Worm (Caenorhabditis elegans) whole organism, late embryonic: ENCODE data around the gene Y34B4A.2.

Experiments
- K09A11.1 ChIP-seq: sonication (generic microtip); optimal IDR thresholded peaks from 2 replicates; lab custom pipeline; 2017; ENCODE audit warnings: antibody characterized with exemption, mild to moderate bottlenecking, missing genetic modification characterization, missing compliant biosample characterization; ENCODE audit not compliant: insufficient read depth
- T23F11.4 ChIP-seq: fragments of 200-800 bp; sonication (Bioruptor generic); optimal IDR thresholded peaks from 2 replicates; lab custom pipeline; 2018; ENCODE audit warnings: mild to moderate bottlenecking, missing genetic modification characterization, missing compliant biosample characterization
- Y22D7AL.16 ChIP-seq: sonication (generic microtip); optimal IDR thresholded peaks from 2 replicates; lab custom pipeline; 2016; ENCODE audit warnings: missing genetic modification characterization, missing compliant biosample characterization
- ama-1 ChIP-seq: fragments of 150-350 bp; optimal IDR thresholded peaks from 2 replicates; lab custom pipeline; 2014
- ceh-18 ChIP-seq: sonication (generic microtip); optimal IDR thresholded peaks from 2 replicates; lab custom pipeline; 2016; ENCODE audit warnings: missing genetic modification characterization, missing compliant biosample characterization
- ceh-19 ChIP-seq: fragments of 200-800 bp; sonication (Bioruptor generic); optimal IDR thresholded peaks from 2 replicates; lab custom pipeline; 2018; ENCODE audit warnings: mild to moderate bottlenecking, missing genetic modification characterization, missing compliant biosample characterization
- ceh-2 ChIP-seq: sonication (generic microtip); optimal IDR thresholded peaks from 2 replicates; lab custom pipeline; 2016; ENCODE audit warnings: missing genotype, missing genetic modification characterization, missing compliant biosample characterization
- ceh-24 ChIP-seq: sonication (generic microtip); optimal IDR thresholded peaks from 2 replicates; lab custom pipeline; 2016; ENCODE audit warnings: mild to moderate bottlenecking, missing genetic modification characterization, missing compliant biosample characterization
- ceh-31 ChIP-seq: sonication (generic microtip); optimal IDR thresholded peaks from 2 replicates; lab custom pipeline; 2016; ENCODE audit warnings: missing genetic modification characterization, missing compliant biosample characterization
- ceh-34 ChIP-seq: sonication (generic microtip); optimal IDR thresholded peaks from 2 replicates; lab custom pipeline; 2016; ENCODE audit warnings: mild to moderate bottlenecking, missing genetic modification characterization, missing compliant biosample characterization
- che-1 ChIP-seq: sonication (generic microtip); optimal IDR thresholded peaks from 2 replicates; lab custom pipeline; 2016; ENCODE audit warnings: mild to moderate bottlenecking, missing genetic modification characterization, missing compliant biosample characterization
- dmd-4 ChIP-seq: sonication (generic microtip); optimal IDR thresholded peaks from 2 replicates; lab custom pipeline; 2016; ENCODE audit warnings: borderline replicate concordance, missing genetic modification characterization, missing compliant biosample characterization
- elt-2 ChIP-seq: sonication (generic microtip); optimal IDR thresholded peaks from 2 replicates; lab custom pipeline; 2016; ENCODE audit warnings: missing genetic modification reagents, missing genetic modification characterization, missing compliant biosample characterization
- fax-1 ChIP-seq: sonication (generic microtip); optimal IDR thresholded peaks from 2 replicates; lab custom pipeline; 2016; ENCODE audit warnings: missing genotype, missing genetic modification characterization, missing compliant biosample characterization
- fkh-10 ChIP-seq: fragments of 150-350 bp; optimal IDR thresholded peaks from 2 replicates; lab custom pipeline; 2014; ENCODE audit warnings: missing biosample characterization, missing genetic modification reagents, missing genetic modification characterization
- hlh-15 ChIP-seq: sonication (generic microtip); optimal IDR thresholded peaks from 2 replicates; lab custom pipeline; 2016; ENCODE audit warnings: missing genetic modification characterization, missing compliant biosample characterization
- hlh-30 ChIP-seq: sonication (generic microtip); optimal IDR thresholded peaks from 2 replicates; lab custom pipeline; 2017; ENCODE audit warnings: antibody characterized with exemption, missing genetic modification characterization, missing compliant biosample characterization; ENCODE audit not compliant: insufficient read depth
- hlh-6 ChIP-seq: sonication (generic microtip); optimal IDR thresholded peaks from 2 replicates; lab custom pipeline; 2016; ENCODE audit warnings: missing genotype, missing genetic modification characterization, missing compliant biosample characterization
- hlh-8 ChIP-seq: sonication (generic microtip); optimal IDR thresholded peaks from 2 replicates; lab custom pipeline; 2016; ENCODE audit warnings: missing genotype, missing genetic modification characterization, missing compliant biosample characterization
- lim-6 ChIP-seq: sonication (generic microtip); optimal IDR thresholded peaks from 2 replicates; lab custom pipeline; 2016; ENCODE audit warnings: missing genetic modification characterization, missing compliant biosample characterization
- lin-11 ChIP-seq: fragments of 200-800 bp; sonication (Bioruptor generic); optimal IDR thresholded peaks from 2 replicates; lab custom pipeline; 2018; ENCODE audit warnings: mild to moderate bottlenecking, missing genetic modification characterization, missing compliant biosample characterization
- madf-2 ChIP-seq: sonication (generic microtip); optimal IDR thresholded peaks from 2 replicates; lab custom pipeline; 2017; ENCODE audit warnings: missing genetic modification characterization, missing compliant biosample characterization
- nfya-1 ChIP-seq: sonication (generic microtip); optimal IDR thresholded peaks from 2 replicates; lab custom pipeline; 2017; ENCODE audit warnings: missing genetic modification characterization, mild to moderate bottlenecking, missing compliant biosample characterization, antibody characterized with exemption, moderate library complexity
- nhr-11 ChIP-seq: fragments of 150-350 bp; optimal IDR thresholded peaks from 2 replicates; lab custom pipeline; 2014; ENCODE audit warnings: missing biosample characterization, missing genetic modification characterization
- nhr-232 ChIP-seq: sonication (generic microtip); optimal IDR thresholded peaks from 2 replicates; lab custom pipeline; 2016; ENCODE audit warnings: missing genetic modification characterization, missing compliant biosample characterization
- pag-3 ChIP-seq: sonication (generic microtip); optimal IDR thresholded peaks from 2 replicates; lab custom pipeline; 2016; ENCODE audit warnings: missing compliant biosample characterization, missing genetic modification characterization, borderline replicate concordance
- pqm-1 ChIP-seq: sonication (generic microtip); optimal IDR thresholded peaks from 2 replicates; lab custom pipeline; 2016; ENCODE audit warnings: missing genetic modification characterization, missing compliant biosample characterization
- pros-1 ChIP-seq: fragments of 150-350 bp; optimal IDR thresholded peaks from 2 replicates; lab custom pipeline; 2014; ENCODE audit warnings: missing biosample characterization, missing genetic modification reagents, missing genetic modification characterization
- ref-2 ChIP-seq: sonication (generic microtip); optimal IDR thresholded peaks from 2 replicates; lab custom pipeline; 2016; ENCODE audit warnings: missing genetic modification characterization, missing compliant biosample characterization
- rnt-1 ChIP-seq: sonication (generic microtip); optimal IDR thresholded peaks from 2 replicates; lab custom pipeline; 2016; ENCODE audit warnings: missing genetic modification characterization, missing compliant biosample characterization
- sdc-2 ChIP-seq: sonication (generic microtip); optimal IDR thresholded peaks from 2 replicates; lab custom pipeline; 2016; ENCODE audit warnings: missing genotype, missing genetic modification characterization, missing compliant biosample characterization
- sox-2 ChIP-seq: fragments of 200-800 bp; sonication (Bioruptor generic); IDR thresholded peaks from 2 replicates; pipeline ENCODE4 v1.3.6; 2022; ENCODE audit warnings: missing genetic modification reagents, missing genetic modification characterization, missing compliant biosample characterization
- syd-9 ChIP-seq: sonication (generic microtip); optimal IDR thresholded peaks from 2 replicates; lab custom pipeline; 2016; ENCODE audit warnings: mild to moderate bottlenecking, missing genetic modification characterization, moderate library complexity, missing compliant biosample characterization
- tbx-2 ChIP-seq: sonication (generic microtip); optimal IDR thresholded peaks from 2 replicates; lab custom pipeline; 2016; ENCODE audit warnings: missing genetic modification characterization, missing compliant biosample characterization
- ttx-3 ChIP-seq: sonication (generic microtip); optimal IDR thresholded peaks from 2 replicates; lab custom pipeline; 2016; ENCODE audit warnings: missing genetic modification reagents, missing genetic modification characterization, missing compliant biosample characterization
- unc-3 ChIP-seq, 2 experiments: fragments of 200-800 bp in 1 of 2; sonication (Bioruptor generic) in 1 of 2; sonication (generic microtip) in 1 of 2; conservative IDR thresholded peaks in 1 of 2; optimal IDR thresholded peaks in 1 of 2; 2 replicates each; pipeline versions ENCODE4 v1.3.6 to Lab custom; 2016 to 2022; ENCODE audit warnings: missing compliant biosample characterization in 2 of 2, missing genetic modification characterization in 2 of 2, missing genetic modification reagents in 1 of 2
- unc-42 ChIP-seq: sonication (generic microtip); optimal IDR thresholded peaks from 2 replicates; lab custom pipeline; 2016; ENCODE audit warnings: missing genotype, missing genetic modification characterization, missing compliant biosample characterization
- unc-55 ChIP-seq: sonication (generic microtip); optimal IDR thresholded peaks from 2 replicates; lab custom pipeline; 2017; ENCODE audit warnings: missing biosample characterization, missing genetic modification reagents, missing genetic modification characterization
- zip-5 ChIP-seq: sonication (generic microtip); optimal IDR thresholded peaks from 2 replicates; lab custom pipeline; 2016; ENCODE audit warnings: missing genetic modification characterization, missing compliant biosample characterization
- ztf-16 ChIP-seq: sonication (generic microtip); optimal IDR thresholded peaks from 2 replicates; lab custom pipeline; 2017; ENCODE audit warnings: missing genetic modification characterization, missing compliant biosample characterization

Y34B4A.2 gene

DNA sequence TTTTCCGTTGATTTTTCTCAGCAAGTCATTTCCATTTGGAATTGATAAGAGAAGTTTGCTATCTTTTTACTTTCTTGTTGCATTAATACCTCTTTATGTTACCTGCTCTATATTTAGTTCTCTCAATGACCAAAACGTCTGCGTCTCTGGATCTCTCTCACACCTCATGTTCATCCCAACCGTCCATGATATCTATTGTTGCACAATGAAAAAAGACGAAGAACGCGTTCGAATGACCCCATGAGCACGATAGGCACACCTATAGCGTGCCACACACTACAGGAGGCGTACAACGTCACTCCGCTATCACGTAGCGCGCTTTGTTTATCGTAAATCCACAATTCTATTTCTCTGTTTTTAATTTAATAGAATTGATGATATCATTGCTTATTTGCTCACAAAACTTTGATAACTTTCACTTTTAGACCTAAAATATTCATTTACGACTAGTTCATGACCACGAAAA lies at the start of gene Y34B4A.2:
TSS of gene Y34B4A.2 (plus strand) at position 328 of the 466 bp plus-strand sequence.
- TF ChIP-seq zip-5 (tag; lab: Kevin White, UChicago) = no peak
- no peak for TF ChIP-seq fax-1 (tag; lab: Kevin White, UChicago)
- peak; percentile 35 for TF ChIP-seq ref-2 (tag; lab: Kevin White, UChicago)
- TF ChIP-seq hlh-30 = peak; percentile 54
- peak; percentile 61 for TF ChIP-seq unc-42 (tag; lab: Kevin White, UChicago)
- peak; percentile 79 for TF ChIP-seq elt-2 (tag; lab: Kevin White, UChicago)
- peak; percentile 26 for TF ChIP-seq tbx-2 (tag; lab: Kevin White, UChicago)

ce11 chrX:5238246-5238645 lies 41.1 kb upstream of the Y34B4A.2 start:
- TF ChIP-seq fkh-10 (GFP tag; lab: Kevin White, UChicago) = no peak
- no peak for TF ChIP-seq sox-2 (GFP tag; lab: Robert Waterston, UW)
- TF ChIP-seq hlh-6 (tag; lab: Kevin White, UChicago) = no peak

- TF ChIP-seq unc-55 (GFP tag; lab: Kevin White, UChicago) (no peak), unc-3 (GFP tag; conservative IDR thresholded peaks at IDR 0.05; lab: Robert Waterston, UW) (no peak), unc-3 (tag; optimal IDR thresholded peaks at IDR 0.05; lab: Kevin White, UChicago) (no peak), pros-1 (no peak), ama-1 (lab: Kevin White, UChicago) (no peak), pag-3 (tag; lab: Kevin White, UChicago) (no peak), ceh-2 (tag; lab: Kevin White, UChicago) (no peak), che-1 (tag; lab: Kevin White, UChicago) (no peak), unc-42 (tag; lab: Kevin White, UChicago) (peak; percentile 33), dmd-4 (tag; lab: Kevin White, UChicago) (no peak), sox-2 (GFP tag; lab: Robert Waterston, UW) (peak; percentile 1; the same call in 1 of the 2 replicates), fax-1 (tag; lab: Kevin White, UChicago) (no peak), lin-11 (tag; lab: Kevin White, UChicago) (no peak), hlh-8 (tag; lab: Kevin White, UChicago) (no peak), Y22D7AL.16 (tag; lab: Kevin White, UChicago) (no peak)
- TF ChIP-seq, all 69 proteins: peak for 2
These were observed 35.8 kb upstream of the Y34B4A.2 start, which contains the start of gene mtm-5 for ce11 chrX:5243382-5243979. Gene mtm-5, minus strand, starts transcription at chrX:5243408.

ce11 chrX:5244041-5244440 lies 35.3 kb upstream of the Y34B4A.2 start, which contains the start of gene Y34B4A.7:
Gene Y34B4A.7, plus strand, starts transcription at chrX:5244337.
- TF ChIP-seq rnt-1 (peak; percentile 39), pqm-1 (tag; lab: Kevin White, UChicago) (no peak), tbx-2 (tag; lab: Kevin White, UChicago) (peak; percentile 39), unc-3 (GFP tag; conservative IDR thresholded peaks at IDR 0.05; lab: Robert Waterston, UW) (no peak), unc-3 (tag; optimal IDR thresholded peaks at IDR 0.05; lab: Kevin White, UChicago) (no peak), ref-2 (tag; lab: Kevin White, UChicago) (peak; percentile 6), nfya-1 (peak; percentile 53), nhr-11 (tag; lab: Kevin White, UChicago) (no peak), ceh-31 (tag; lab: Kevin White, UChicago) (peak; percentile 3), sdc-2 (tag; lab: Kevin White, UChicago) (peak; percentile 37), ttx-3 (tag; lab: Kevin White, UChicago) (peak; percentile 18), unc-55 (GFP tag; lab: Kevin White, UChicago) (peak; percentile 60), elt-2 (tag; lab: Kevin White, UChicago) (peak; percentile 52), zip-5 (tag; lab: Kevin White, UChicago) (no peak), unc-42 (tag; lab: Kevin White, UChicago) (peak; percentile 32), ceh-34 (peak; percentile 23)

DNA sequence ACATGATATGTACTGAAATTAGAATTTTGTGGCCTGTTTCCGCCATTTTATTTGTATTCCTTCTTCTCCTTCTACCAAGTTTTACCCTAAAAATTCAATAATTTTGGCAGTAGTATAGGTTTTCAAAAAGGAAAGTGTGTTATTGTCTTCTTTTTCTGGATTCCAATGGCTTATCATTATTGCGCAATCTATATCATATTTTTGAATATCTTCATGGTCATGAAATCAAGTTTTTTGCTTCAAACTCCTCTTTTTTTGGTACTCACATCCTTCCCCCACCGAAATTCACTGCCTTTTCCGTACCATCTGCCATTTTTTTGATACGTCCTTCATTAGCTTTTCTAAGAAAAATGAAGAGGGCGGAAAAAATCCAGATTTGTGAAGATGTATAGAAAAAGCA lies 30.5 kb upstream of the Y34B4A.2 start:
- TF ChIP-seq Y22D7AL.16 (tag; lab: Kevin White, UChicago) (no peak), K09A11.1 (tag; lab: Kevin White, UChicago) (no peak), lim-6 (tag; lab: Kevin White, UChicago) (no peak), ceh-24 (tag; lab: Kevin White, UChicago) (no peak), T23F11.4 (no peak), hlh-15 (tag; lab: Kevin White, UChicago) (no peak), nhr-11 (tag; lab: Kevin White, UChicago) (no peak), madf-2 (no peak), ceh-18 (tag; lab: Kevin White, UChicago) (no peak), hlh-8 (tag; lab: Kevin White, UChicago) (no peak), nhr-232 (no peak), syd-9 (tag; lab: Kevin White, UChicago) (no peak), ztf-16 (no peak), che-1 (tag; lab: Kevin White, UChicago) (no peak), unc-42 (tag; lab: Kevin White, UChicago) (no peak), ama-1 (lab: Kevin White, UChicago) (no peak), rnt-1 (no peak), ceh-19 (GFP tag; lab: Kevin White, UChicago) (no peak), ceh-31 (tag; lab: Kevin White, UChicago) (no peak)
